Fruit fly (Drosophila melanogaster): ENCODE results near the gene Rsph9.
A peak's percentile ranks its signal among the peaks of the same experiment; 100 is the strongest.

The Rsph9 gene

DNA sequence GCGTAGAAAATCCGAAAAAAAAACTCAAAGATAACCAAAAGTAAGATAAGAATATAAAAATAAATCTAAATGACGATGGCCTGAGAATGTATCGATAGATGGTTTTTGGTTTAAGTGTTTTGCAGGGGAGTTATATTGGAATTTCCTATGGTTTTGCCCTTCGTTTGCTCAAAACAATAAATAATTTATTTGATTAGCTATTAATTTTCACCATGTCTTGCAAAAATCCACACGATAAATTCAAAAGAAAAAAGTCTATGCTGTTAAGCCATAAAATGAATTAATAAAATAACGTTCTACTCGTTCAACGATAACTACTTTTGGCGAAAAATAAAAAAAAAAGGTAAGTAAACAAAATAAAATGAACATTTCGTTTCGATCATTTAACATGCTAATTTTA is 34.6 kb upstream of the Rsph9 start:
- TF ChIP-seq nmo (GFP tag; optimal IDR thresholded peaks at IDR 0.05) (no peak), sens (GFP tag) (peak; percentile 22)

- peak; percentile 45 for TF ChIP-seq Ets65A (GFP tag)
- no peak for TF ChIP-seq zen2 (GFP tag; IDR thresholded peaks at IDR 0.05; ENCODE audit: partially characterized antibody)
- TF ChIP-seq NfI (GFP tag; optimal IDR thresholded peaks at IDR 0.05): no peak
- TF ChIP-seq Dfd (GFP tag; optimal IDR thresholded peaks at IDR 0.05): peak in 1 of 2 experiments; percentile 85
- TF ChIP-seq Poxn (GFP tag; IDR thresholded peaks at IDR 0.05): no peak
These were observed 25.2 kb upstream of the Rsph9 start for dm6 chr2L:17437594-17437993.

- TF ChIP-seq CG7357 (GFP tag; IDR thresholded peaks at IDR 0.05) (no peak), cad (GFP tag; optimal IDR thresholded peaks at IDR 0.05) (no peak), CG33213 (GFP tag; optimal IDR thresholded peaks at IDR 0.05) (no peak), Rfx (GFP tag; IDR thresholded peaks at IDR 0.05) (no peak), CG11504 (tag; optimal IDR thresholded peaks at IDR 0.05) (no peak), exex (tag; optimal IDR thresholded peaks at IDR 0.05) (no peak), hbn (GFP tag; IDR thresholded peaks at IDR 0.05; ENCODE audit: partially characterized antibody) (no peak), CG10147 (GFP tag; optimal IDR thresholded peaks at IDR 0.05) (no peak), tna (GFP tag; IDR thresholded peaks at IDR 0.05; ENCODE audit: partially characterized antibody) (no peak), kay (GFP tag; optimal IDR thresholded peaks at IDR 0.05) (no peak), Doc3 (GFP tag; IDR thresholded peaks at IDR 0.05; ENCODE audit: partially characterized antibody) (no peak), CG8089 (GFP tag; optimal IDR thresholded peaks at IDR 0.05) (no peak), CG5953 (GFP tag; IDR thresholded peaks at IDR 0.05) (no peak), dati (GFP tag; IDR thresholded peaks at IDR 0.05) (no peak), CG1024 (GFP tag; IDR thresholded peaks at IDR 0.05) (no peak), bab2 (GFP tag; optimal IDR thresholded peaks at IDR 0.05) (no peak), caup (GFP tag; optimal IDR thresholded peaks at IDR 0.05; ENCODE audit: severe bottlenecking) (no peak), rib (GFP tag; IDR thresholded peaks at IDR 0.05) (no peak), mam (GFP tag; optimal IDR thresholded peaks at IDR 0.05) (no peak), Drgx (GFP tag; IDR thresholded peaks at IDR 0.05) (no peak)
These were observed 24.1 kb upstream of the Rsph9 start, which contains the start of gene CG33928 for dm6 chr2L:17436500-17436899. Gene CG33928 (minus strand): TSS chr2L:17436600.

- TF ChIP-seq vvl (GFP tag; IDR thresholded peaks at IDR 0.05) (0 out of 2 replicates have a peak, but pooled peaks have one; percentile 50), caup (GFP tag; optimal IDR thresholded peaks at IDR 0.05; ENCODE audit: severe bottlenecking) (peak; percentile 29), Opbp (GFP tag; IDR thresholded peaks at IDR 0.05; ENCODE audit: partially characterized antibody) (0 out of 3 replicates have a peak, but pooled peaks have one; percentile 18), zen2 (GFP tag; IDR thresholded peaks at IDR 0.05; ENCODE audit: partially characterized antibody) (peak; percentile 60; the same call in 1 of the 3 replicates), CG11093 (GFP tag; IDR thresholded peaks at IDR 0.05) (no peak), CG1233 (GFP tag; optimal IDR thresholded peaks at IDR 0.05) (peak; percentile 7), ewg (GFP tag; optimal IDR thresholded peaks at IDR 0.05) (peak; percentile 60), Sox100B (GFP tag; optimal IDR thresholded peaks at IDR 0.05) (no peak), CG13287 (GFP tag; IDR thresholded peaks at IDR 0.05; ENCODE audit: partially characterized antibody) (peak; percentile 31), Ets97D (GFP tag; optimal IDR thresholded peaks at IDR 0.05) (peak; percentile 61), crol (GFP tag; IDR thresholded peaks at IDR 0.05) (peak; percentile 90), Bgb (GFP tag; IDR thresholded peaks at IDR 0.05; ENCODE audit: partially characterized antibody) (peak; percentile 48; the same call in 1 of the 2 replicates), sr (GFP tag; IDR thresholded peaks at IDR 0.05) (no peak), Dp (GFP tag; optimal IDR thresholded peaks at IDR 0.05) (peak; percentile 73), cas (GFP tag; IDR thresholded peaks at IDR 0.05) (no peak), MBD-R2 (GFP tag; IDR thresholded peaks at IDR 0.05) (peak; percentile 28; the same call in 1 of the 2 replicates), fd96Cb (tag; optimal IDR thresholded peaks at IDR 0.05) (no peak), CG30431 (GFP tag; optimal IDR thresholded peaks at IDR 0.05) (no peak), her (GFP tag; optimal IDR thresholded peaks at IDR 0.05) (peak; percentile 20), E2f2 (GFP tag; IDR thresholded peaks at IDR 0.05) (peak; percentile 86)
These were observed 20.8 kb upstream of the Rsph9 start, which contains the start of the genes Dif and CG5043 for dm6 chr2L:17433030-17433912. Gene Dif (minus strand): TSS chr2L:17433161. Gene CG5043 (plus strand): TSS chr2L:17433862.
